Fruit fly (Drosophila melanogaster) whole organism, wandering third instar larva: ENCODE measurements around the gene BORCS6.

Experiments used
- Abd-B ChIP-seq: fragments of >200 bp; optimal IDR thresholded peaks from 2 replicates; lab custom pipeline; 2017; ENCODE audit warnings: missing biosample characterization, missing genetic modification characterization
- Hr83 ChIP-seq: fragments of 200-300 bp; sonication (Bioruptor generic); optimal IDR thresholded peaks from 2 replicates; lab custom pipeline; 2016; ENCODE audit warnings: missing biosample characterization, mild to moderate bottlenecking, missing genetic modification characterization, moderate library complexity; ENCODE audit not compliant: poor library complexity, severe bottlenecking
- brk ChIP-seq: fragments of 200-800 bp; sonication (Bioruptor generic); optimal IDR thresholded peaks from 2 replicates; lab custom pipeline; 2016; ENCODE audit warnings: missing biosample characterization, mild to moderate bottlenecking, missing genetic modification characterization
- fru ChIP-seq: fragments of 200-800 bp; sonication (Bioruptor generic); optimal IDR thresholded peaks from 3 replicates; lab custom pipeline; 2016; ENCODE audit warnings: missing biosample characterization, mild to moderate bottlenecking, missing genetic modification characterization
- h ChIP-seq: fragments of 200-800 bp; sonication (Bioruptor generic); optimal IDR thresholded peaks from 3 replicates; lab custom pipeline; 2016; ENCODE audit warnings: missing biosample characterization, mild to moderate bottlenecking, missing genetic modification characterization
- lola ChIP-seq: fragments of >200 bp; optimal IDR thresholded peaks from 2 replicates; lab custom pipeline; 2017; ENCODE audit warnings: missing biosample characterization, missing genetic modification characterization
- pan ChIP-seq: fragments of >200 bp; optimal IDR thresholded peaks from 2 replicates; lab custom pipeline; 2017
- psq ChIP-seq: fragments of 200-800 bp; sonication (Bioruptor generic); optimal IDR thresholded peaks from 3 replicates; lab custom pipeline; 2017; ENCODE audit warnings: missing biosample characterization, mild to moderate bottlenecking, missing genetic modification characterization, moderate library complexity
- usp ChIP-seq: fragments of >200 bp; optimal IDR thresholded peaks from 2 replicates; lab custom pipeline; 2017; ENCODE audit warnings: missing biosample characterization, missing genetic modification characterization

- TF ChIP-seq Hr83 (GFP tag; lab: Kevin White, UChicago) (peak; percentile 51), pan (lab: Kevin White, UChicago) (no peak), psq (GFP tag; lab: Kevin White, UChicago) (peak; percentile 81), h (peak; percentile 38), lola (GFP tag; lab: Kevin White, UChicago) (no peak), fru (GFP tag; lab: Kevin White, UChicago) (peak; percentile 41), usp (GFP tag; lab: Kevin White, UChicago) (no peak), brk (no peak), Abd-B (no peak)
Measured at dm6 chr3L:540432-540973, at the start of gene BORCS6, which contains the start of gene klar.
